Fruit fly (Drosophila melanogaster) whole organism, adult: ENCODE data around the gene CG3792.

Source experiments
- CG11617 ChIP-seq: fragments of 200-800 bp; sonication (Bioruptor generic); optimal IDR thresholded peaks from 2 replicates; lab custom pipeline; 2017; ENCODE audit warnings: mild to moderate bottlenecking, missing biosample characterization, missing genetic modification reagents, missing genetic modification characterization
- CG12768 ChIP-seq: fragments of 200-800 bp; sonication (Bioruptor generic); optimal IDR thresholded peaks from 2 replicates; lab custom pipeline; 2017; ENCODE audit warnings: missing biosample characterization, missing genetic modification characterization, mild to moderate bottlenecking, moderate library complexity, missing genetic modification reagents
- CG14711 ChIP-seq: fragments of 200-800 bp; sonication (Bioruptor generic); optimal IDR thresholded peaks from 2 replicates; lab custom pipeline; 2018; ENCODE audit warnings: missing biosample characterization, mild to moderate bottlenecking, missing genetic modification characterization, moderate library complexity
- CG1620 ChIP-seq: fragments of 200-800 bp; sonication (Bioruptor generic); optimal IDR thresholded peaks from 2 replicates; lab custom pipeline; 2016; ENCODE audit warnings: missing biosample characterization, missing genetic modification characterization
- CG33017 ChIP-seq: fragments of 200-800 bp; sonication (Bioruptor generic); optimal IDR thresholded peaks from 2 replicates; lab custom pipeline; 2018; ENCODE audit warnings: missing biosample characterization, mild to moderate bottlenecking, missing genetic modification characterization, moderate library complexity
- CG5204 ChIP-seq: fragments of 200-800 bp; sonication (Bioruptor generic); optimal IDR thresholded peaks from 2 replicates; lab custom pipeline; 2016; ENCODE audit warnings: missing biosample characterization, missing genetic modification characterization
- bab1 ChIP-seq: fragments of 200-800 bp; sonication (Bioruptor generic); optimal IDR thresholded peaks from 3 replicates; lab custom pipeline; 2019; ENCODE audit warnings: missing biosample characterization, mild to moderate bottlenecking, missing genetic modification characterization, moderate library complexity
- cnc ChIP-seq, 2 experiments: fragments of >200 bp; optimal IDR thresholded peaks; 2 replicates each; lab custom pipeline; 2017
- kay ChIP-seq: fragments of 200-800 bp; sonication (Bioruptor generic); peaks from one replicate; lab custom pipeline; 2016; ENCODE audit warnings: missing biosample characterization, missing genetic modification characterization, borderline replicate concordance
- ovo ChIP-seq: fragments of 200-800 bp; sonication (Bioruptor generic); optimal IDR thresholded peaks from 2 replicates; lab custom pipeline; 2016; ENCODE audit warnings: missing biosample characterization, missing genetic modification characterization
- toe ChIP-seq: fragments of 200-800 bp; sonication (Bioruptor generic); optimal IDR thresholded peaks from 2 replicates; lab custom pipeline; 2016; ENCODE audit warnings: missing biosample characterization, missing genetic modification characterization

dm6 chr2L:5028091-5028490 lies 51.0 kb downstream of the CG3792 start, which contains the start of gene vkg:
- TF ChIP-seq toe (GFP tag; lab: Kevin White, UChicago) (no peak), bab1 (GFP tag; lab: Kevin White, UChicago) (no peak), CG33017 (tag; lab: Kevin White, UChicago) (no peak), cnc (optimal IDR thresholded peaks at IDR 0.05; lab: Kevin White, UChicago) (no peak), CG5204 (GFP tag; lab: Kevin White, UChicago) (no peak), ovo (GFP tag; lab: Kevin White, UChicago) (no peak), CG14711 (tag; lab: Kevin White, UChicago) (no peak), CG11617 (no peak), CG12768 (GFP tag; lab: Kevin White, UChicago) (no peak), kay (no peak), CG1620 (GFP tag; lab: Kevin White, UChicago) (no peak)
